Worm (Caenorhabditis elegans): ENCODE data around the gene smc-5.

- TF ChIP-seq ztf-23 (GFP tag; IDR thresholded peaks at IDR 0.05) (no peak), ref-1 (GFP tag; conservative IDR thresholded peaks at IDR 0.05) (no peak)
These were observed 39.8 kb downstream of the smc-5 start, which contains the start of the genes idpb-3 and idpb-1 for ce11 chrII:5101701-5102100.

All from whole organism, midembryonic.